Worm (Caenorhabditis elegans): ENCODE data around the gene mrpl-44.

ce11 chrIII:9043200-9043599, 46.0 kb downstream of the mrpl-44 start, which contains the start of gene nac-2:
- TF ChIP-seq dpl-1 (GFP tag; optimal IDR thresholded peaks at IDR 0.05) (no peak), nfya-1 (tag; optimal IDR thresholded peaks at IDR 0.05; ENCODE audit: borderline replicate concordance, insufficient read depth) (no peak), die-1 (tag; optimal IDR thresholded peaks at IDR 0.05) (no peak), ztf-18 (tag; optimal IDR thresholded peaks at IDR 0.05) (no peak), B0336.3 (GFP tag; IDR thresholded peaks at IDR 0.05) (no peak), fkh-3 (tag; optimal IDR thresholded peaks at IDR 0.05) (no peak), nhr-120 (GFP tag; IDR thresholded peaks at IDR 0.05) (no peak), him-1 (tag; optimal IDR thresholded peaks at IDR 0.05) (no peak), lin-26 (GFP tag; IDR thresholded peaks at IDR 0.05) (no peak), Y53F4B.3 (GFP tag; IDR thresholded peaks at IDR 0.05) (no peak), unc-62 (GFP tag; optimal IDR thresholded peaks at IDR 0.05) (no peak), pha-4 (tag; optimal IDR thresholded peaks at IDR 0.05) (no peak), F57C9.4 (tag; optimal IDR thresholded peaks at IDR 0.05) (no peak), hmg-1.2 (GFP tag; IDR thresholded peaks at IDR 0.05) (no peak)

All from whole organism, young adult.